Worm (Caenorhabditis elegans): Measurements from ENCODE around the gene C33E10.8.

DNA sequence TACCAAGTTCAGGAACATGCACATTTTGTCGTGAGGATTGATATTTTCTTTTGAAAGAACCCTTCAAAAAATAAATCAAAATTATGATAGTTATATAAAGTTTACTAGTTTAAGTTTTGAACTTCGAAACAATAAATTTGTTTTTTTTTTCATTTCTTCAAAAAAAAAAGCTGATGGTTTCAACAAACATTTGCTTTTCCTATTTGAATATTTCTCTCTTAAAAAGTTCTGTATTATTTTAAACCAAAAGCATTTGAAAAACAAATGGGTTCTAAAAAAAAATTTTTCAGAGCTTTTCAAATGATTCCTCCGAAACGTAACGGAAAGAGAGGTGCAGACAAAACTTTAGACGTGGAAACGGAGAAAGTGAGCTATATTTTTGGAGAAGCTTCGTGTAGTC lies 45.9 kb upstream of the C33E10.8 start, which contains the start of gene C53C11.1:
- TF ChIP-seq pqm-1 (tag; optimal IDR thresholded peaks at IDR 0.05): no peak
- no peak for TF ChIP-seq che-1 (tag; optimal IDR thresholded peaks at IDR 0.05)

Data from whole organism, late embryonic.